Worm (Caenorhabditis elegans): ENCODE results near the gene C09F5.1.
A peak's percentile ranks its signal among the peaks of the same experiment; 100 is the strongest.

Gene C09F5.1

DNA sequence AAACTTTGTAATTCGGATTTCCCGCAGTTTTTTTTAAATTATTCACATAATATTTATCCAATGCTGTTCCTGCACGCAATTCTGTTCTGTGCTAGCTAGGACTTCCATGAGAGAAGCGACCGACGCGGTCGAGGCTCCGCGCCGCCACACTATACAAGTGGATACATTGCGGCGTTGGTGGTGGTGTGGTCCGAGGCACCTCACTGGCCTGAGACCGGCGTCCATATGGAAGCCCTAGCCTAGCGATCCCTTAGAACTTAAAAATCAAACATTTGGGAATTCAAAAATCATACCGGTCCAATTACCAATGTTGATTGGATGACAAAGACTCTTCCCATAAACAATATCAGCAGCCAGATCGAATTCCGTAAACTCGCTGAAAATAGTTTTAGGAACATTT, 32.4 kb upstream of the C09F5.1 start:
- TF ChIP-seq tbx-37 (GFP tag; conservative IDR thresholded peaks at IDR 0.05) (no peak), F13C5.2 (tag; optimal IDR thresholded peaks at IDR 0.05) (no peak), aly-1 (tag; optimal IDR thresholded peaks at IDR 0.05) (no peak), scrt-1 (GFP tag; IDR thresholded peaks at IDR 0.05) (no peak), flt-1 (GFP tag; IDR thresholded peaks at IDR 0.05) (no peak), ama-1 (optimal IDR thresholded peaks at IDR 0.05) (no peak), ets-7 (tag; optimal IDR thresholded peaks at IDR 0.05) (no peak), tbx-11 (GFP tag; IDR thresholded peaks at IDR 0.05) (no peak), hmbx-1 (tag; optimal IDR thresholded peaks at IDR 0.05) (no peak), ceh-36 (tag; optimal IDR thresholded peaks at IDR 0.05) (no peak), tra-4 (tag; optimal IDR thresholded peaks at IDR 0.05) (no peak), hmg-4 (GFP tag; optimal IDR thresholded peaks at IDR 0.05) (no peak), hnd-1 (tag; optimal IDR thresholded peaks at IDR 0.05) (no peak), ceh-13 (GFP tag; optimal IDR thresholded peaks at IDR 0.05) (no peak)

ce11 chrIII:627838-628237, 30.7 kb upstream of the C09F5.1 start, which contains the start of gene T19C3.5:
Gene T19C3.5 (minus strand): TSS chrIII:627938.
- TF ChIP-seq ets-7 (tag; optimal IDR thresholded peaks at IDR 0.05) (no peak), pes-1 (GFP tag; IDR thresholded peaks at IDR 0.05) (no peak), tra-4 (tag; optimal IDR thresholded peaks at IDR 0.05) (no peak)

DNA sequence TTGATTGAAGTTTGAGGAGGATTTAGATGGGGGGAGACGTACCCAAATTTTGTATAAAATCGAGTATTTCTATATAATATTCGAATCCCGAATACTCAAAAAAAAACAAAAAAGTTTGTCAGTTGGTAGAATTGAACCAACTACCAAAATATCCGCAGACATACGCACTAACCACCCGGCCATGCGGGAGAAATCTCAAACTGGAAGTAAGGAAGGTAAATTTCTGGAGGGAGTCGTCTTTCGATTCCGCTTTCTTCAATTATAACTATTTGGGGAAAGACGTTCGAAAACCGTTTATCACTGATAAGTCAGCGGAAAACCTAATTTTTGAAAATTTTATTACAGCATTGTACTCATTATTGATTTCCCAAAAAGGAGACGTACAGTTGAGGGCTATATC, 29.6 kb upstream of the C09F5.1 start:
- TF ChIP-seq pes-1 (GFP tag; IDR thresholded peaks at IDR 0.05) (peak; percentile 62; the same call in 1 of the 2 replicates), tbx-37 (GFP tag; conservative IDR thresholded peaks at IDR 0.05) (peak; percentile 47), tbx-11 (GFP tag; IDR thresholded peaks at IDR 0.05) (peak; percentile 46; the same call in 1 of the 2 replicates), scrt-1 (GFP tag; IDR thresholded peaks at IDR 0.05) (peak; percentile 75)

DNA sequence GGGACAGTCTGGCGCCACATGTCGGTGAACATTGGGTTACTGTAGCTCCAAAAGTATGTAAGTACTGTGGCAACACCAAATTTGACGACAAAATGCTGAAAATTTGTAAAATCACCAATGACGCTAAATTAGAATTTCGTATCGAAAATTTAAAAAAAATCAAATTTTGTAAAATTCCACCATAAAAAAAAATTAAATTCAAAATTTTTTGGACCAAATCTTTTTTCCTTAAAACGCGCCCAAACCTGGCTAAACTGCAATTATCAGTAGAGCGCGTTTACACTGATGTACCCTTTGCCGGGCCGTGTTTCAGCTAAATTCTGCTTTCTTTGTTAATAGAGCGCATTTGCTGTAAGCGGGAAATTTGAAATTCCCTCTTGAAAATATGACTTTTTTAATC, 27.1 kb upstream of the C09F5.1 start, which contains the start of gene T19C3.6:
Gene T19C3.6, minus strand, starts transcription at position 101 of the 400 bp plus-strand sequence.
- no peak for TF ChIP-seq tbx-11 (GFP tag; IDR thresholded peaks at IDR 0.05)
- no peak for TF ChIP-seq aly-1 (tag; optimal IDR thresholded peaks at IDR 0.05)
- TF ChIP-seq hnd-1 (tag; optimal IDR thresholded peaks at IDR 0.05), result no peak
- no peak for TF ChIP-seq ceh-13 (GFP tag; optimal IDR thresholded peaks at IDR 0.05)
- TF ChIP-seq ama-1 (optimal IDR thresholded peaks at IDR 0.05), result no peak
- TF ChIP-seq ets-7 (tag; optimal IDR thresholded peaks at IDR 0.05), result no peak
- TF ChIP-seq scrt-1 (GFP tag; IDR thresholded peaks at IDR 0.05), result no peak
- no peak for TF ChIP-seq hmg-4 (GFP tag; optimal IDR thresholded peaks at IDR 0.05)
- no peak for TF ChIP-seq B0310.2 (tag; optimal IDR thresholded peaks at IDR 0.05)
- no peak for TF ChIP-seq sea-1 (GFP tag; conservative IDR thresholded peaks at IDR 0.05)
- TF ChIP-seq tra-4 (tag; optimal IDR thresholded peaks at IDR 0.05), result no peak
- TF ChIP-seq pes-1 (GFP tag; IDR thresholded peaks at IDR 0.05), result no peak

DNA sequence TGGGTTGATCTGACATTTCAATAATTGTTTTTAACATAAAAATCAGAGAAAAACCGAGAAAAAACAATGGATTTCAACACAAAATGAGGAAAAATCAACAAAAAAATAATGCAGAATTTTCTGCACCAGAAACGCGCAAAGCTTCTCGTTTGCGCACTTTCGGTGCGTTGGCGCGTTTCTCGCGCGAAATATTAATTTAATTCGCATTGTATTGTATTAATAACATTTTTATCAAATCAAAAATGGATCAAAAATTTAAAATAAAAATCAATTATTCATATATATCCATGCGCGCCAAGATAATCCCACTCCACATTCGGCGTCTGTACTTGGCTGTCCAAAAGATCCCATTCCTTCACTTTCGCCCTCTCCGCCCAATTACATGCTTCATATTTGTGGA, 23.9 kb upstream of the C09F5.1 start, which contains the start of gene fem-2:
Gene fem-2, minus strand, starts transcription at position 9 of the 400 bp plus-strand sequence.
- TF ChIP-seq F13C5.2 (tag; optimal IDR thresholded peaks at IDR 0.05) (peak; percentile 12), ama-1 (optimal IDR thresholded peaks at IDR 0.05) (no peak)

- TF ChIP-seq tra-4 (tag; optimal IDR thresholded peaks at IDR 0.05) (no peak), pes-1 (GFP tag; IDR thresholded peaks at IDR 0.05) (no peak), ceh-36 (tag; optimal IDR thresholded peaks at IDR 0.05) (no peak), flt-1 (GFP tag; IDR thresholded peaks at IDR 0.05) (no peak), hmg-4 (GFP tag; optimal IDR thresholded peaks at IDR 0.05) (no peak)
Measured at ce11 chrIII:636067-636466, 22.4 kb upstream of the C09F5.1 start, which contains the start of gene T19C3.7. Gene T19C3.7 (minus strand): TSS chrIII:636167.

ce11 chrIII:638319-638718, 20.2 kb upstream of the C09F5.1 start, which contains the start of gene sbds-1:
Gene sbds-1 (minus strand): TSS chrIII:638419.
- TF ChIP-seq F13C5.2 (tag; optimal IDR thresholded peaks at IDR 0.05) (no peak), hmbx-1 (tag; optimal IDR thresholded peaks at IDR 0.05) (no peak), scrt-1 (GFP tag; IDR thresholded peaks at IDR 0.05) (no peak), flt-1 (GFP tag; IDR thresholded peaks at IDR 0.05) (no peak), tra-4 (tag; optimal IDR thresholded peaks at IDR 0.05) (no peak), B0310.2 (tag; optimal IDR thresholded peaks at IDR 0.05) (no peak), tbx-37 (GFP tag; conservative IDR thresholded peaks at IDR 0.05) (no peak), hmg-4 (GFP tag; optimal IDR thresholded peaks at IDR 0.05) (no peak), sea-1 (GFP tag; conservative IDR thresholded peaks at IDR 0.05) (no peak), tbx-11 (GFP tag; IDR thresholded peaks at IDR 0.05) (no peak), aly-1 (tag; optimal IDR thresholded peaks at IDR 0.05) (no peak), pes-1 (GFP tag; IDR thresholded peaks at IDR 0.05) (no peak), ceh-36 (tag; optimal IDR thresholded peaks at IDR 0.05) (no peak), hnd-1 (tag; optimal IDR thresholded peaks at IDR 0.05) (no peak)

DNA sequence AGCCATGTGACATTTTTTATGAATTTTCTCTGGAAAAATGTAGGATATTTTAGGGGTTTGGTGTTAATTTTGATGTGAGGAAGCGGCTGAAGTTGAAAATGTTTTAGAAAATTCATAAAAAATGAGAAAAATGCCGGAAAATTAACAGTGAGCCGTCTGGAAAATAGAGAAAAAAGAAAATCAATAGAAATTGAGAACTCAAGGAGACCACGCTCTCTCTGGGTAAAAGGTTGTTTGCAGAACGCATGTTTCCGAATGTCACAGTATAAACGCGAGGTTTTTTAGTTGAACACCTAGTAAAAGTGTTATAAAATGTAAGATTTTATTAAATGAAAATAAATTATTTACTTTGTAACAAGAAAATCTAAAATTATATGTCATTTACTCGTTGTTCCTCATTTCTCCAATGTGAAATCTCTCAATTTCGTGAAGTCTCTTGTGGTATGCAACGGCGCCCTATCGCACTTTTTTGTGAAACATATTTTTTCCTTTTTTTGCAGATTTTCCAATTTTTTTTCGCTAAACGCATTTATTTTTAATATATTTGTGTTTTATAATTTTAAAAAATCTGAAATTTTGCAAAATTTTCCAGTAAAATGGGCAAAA, 18.2 kb upstream of the C09F5.1 start, which contains the start of the genes tag-266 and tag-267:
Gene tag-266, minus strand, starts transcription at position 29 of the 606 bp plus-strand sequence.
Gene tag-267, plus strand, starts transcription at position 593 of the 606 bp plus-strand sequence.
- TF ChIP-seq ama-1 (optimal IDR thresholded peaks at IDR 0.05), result no peak
- peak; percentile 35; the same call in 1 of the 2 replicates for TF ChIP-seq flt-1 (GFP tag; IDR thresholded peaks at IDR 0.05)
- TF ChIP-seq scrt-1 (GFP tag; IDR thresholded peaks at IDR 0.05), result no peak
- peak; percentile 40 for TF ChIP-seq ceh-13 (GFP tag; optimal IDR thresholded peaks at IDR 0.05)
- no peak for TF ChIP-seq aly-1 (tag; optimal IDR thresholded peaks at IDR 0.05)
- TF ChIP-seq ceh-36 (tag; optimal IDR thresholded peaks at IDR 0.05), result no peak
- TF ChIP-seq tbx-37 (GFP tag; conservative IDR thresholded peaks at IDR 0.05), result peak; percentile 58
- TF ChIP-seq ets-7 (tag; optimal IDR thresholded peaks at IDR 0.05), result no peak
- TF ChIP-seq tra-4 (tag; optimal IDR thresholded peaks at IDR 0.05), result peak; percentile 18
- peak; percentile 87 for TF ChIP-seq F13C5.2 (tag; optimal IDR thresholded peaks at IDR 0.05)
- peak; percentile 71 for TF ChIP-seq tbx-11 (GFP tag; IDR thresholded peaks at IDR 0.05)
- peak; percentile 63 for TF ChIP-seq hnd-1 (tag; optimal IDR thresholded peaks at IDR 0.05)
- peak; percentile 56 for TF ChIP-seq hmbx-1 (tag; optimal IDR thresholded peaks at IDR 0.05)
- peak; percentile 59 for TF ChIP-seq B0310.2 (tag; optimal IDR thresholded peaks at IDR 0.05)
- no peak for TF ChIP-seq hmg-4 (GFP tag; optimal IDR thresholded peaks at IDR 0.05)
- TF ChIP-seq sea-1 (GFP tag; conservative IDR thresholded peaks at IDR 0.05), result no peak
- peak; percentile 78 for TF ChIP-seq pes-1 (GFP tag; IDR thresholded peaks at IDR 0.05)
